Fruit fly (Drosophila melanogaster) whole organism, prepupa: Measurements from ENCODE around the gene CG31792.

Experiments
- CG10631 ChIP-seq: fragments of 200-800 bp; sonication (Bioruptor generic); optimal IDR thresholded peaks from 2 replicates; lab custom pipeline; 2016; ENCODE audit warnings: missing biosample characterization, missing genetic modification characterization
- CG10669 ChIP-seq: fragments of 200-800 bp; sonication (Bioruptor generic); optimal IDR thresholded peaks from 3 replicates; lab custom pipeline; 2018; ENCODE audit warnings: missing biosample characterization, mild to moderate bottlenecking, missing genetic modification characterization, moderate library complexity
- CG15336 ChIP-seq: fragments of 200-800 bp; sonication (Bioruptor generic); IDR thresholded peaks from 2 replicates; pipeline ENCODE4 v1.3.6; 2022; ENCODE audit warnings: missing biosample characterization, missing genetic modification characterization
- CG3032 ChIP-seq: fragments of 200-800 bp; optimal IDR thresholded peaks from 2 replicates; lab custom pipeline; 2019; ENCODE audit warnings: missing biosample characterization, mild to moderate bottlenecking, missing genetic modification characterization, moderate library complexity
- CG31627 ChIP-seq: fragments of 200-800 bp; sonication (Bioruptor generic); optimal IDR thresholded peaks from 3 replicates; lab custom pipeline; 2016; ENCODE audit warnings: missing biosample characterization, missing genetic modification characterization
- CG32006 ChIP-seq: fragments of 200-800 bp; sonication (Bioruptor generic); optimal IDR thresholded peaks from 3 replicates; lab custom pipeline; 2017; ENCODE audit warnings: missing biosample characterization, mild to moderate bottlenecking, missing genetic modification characterization
- CG4318 ChIP-seq: fragments of 200-800 bp; sonication (Bioruptor generic); optimal IDR thresholded peaks from 3 replicates; lab custom pipeline; 2017; ENCODE audit warnings: missing biosample characterization, mild to moderate bottlenecking, missing genetic modification characterization
- CG6163 ChIP-seq: fragments of 200-800 bp; sonication (Bioruptor generic); IDR thresholded peaks from 3 replicates; pipeline ENCODE4 v1.3.6; 2022; ENCODE audit warnings: missing biosample characterization, missing genetic modification characterization
- CG6276 ChIP-seq: fragments of 200-800 bp; sonication (Bioruptor generic); optimal IDR thresholded peaks from 2 replicates; lab custom pipeline; 2017; ENCODE audit warnings: missing biosample characterization, mild to moderate bottlenecking, missing genetic modification characterization
- CG6792 ChIP-seq: fragments of 200-800 bp; sonication (Bioruptor generic); optimal IDR thresholded peaks from 3 replicates; lab custom pipeline; 2016; ENCODE audit warnings: missing biosample characterization, missing genetic modification characterization
- CG6854 ChIP-seq: fragments of 200-800 bp; sonication (Bioruptor generic); optimal IDR thresholded peaks from 2 replicates; lab custom pipeline; 2017; ENCODE audit warnings: missing biosample characterization, mild to moderate bottlenecking, missing genetic modification characterization
- CG8119 ChIP-seq: fragments of 200-800 bp; sonication (Bioruptor generic); IDR thresholded peaks from 3 replicates; pipeline ENCODE4 v1.3.6; 2022; ENCODE audit warnings: missing biosample characterization, missing genetic modification characterization
- CG8632 ChIP-seq: fragments of 200-800 bp; sonication (Bioruptor generic); optimal IDR thresholded peaks from 3 replicates; lab custom pipeline; 2016; ENCODE audit warnings: missing biosample characterization, missing genetic modification characterization
- CG9139 ChIP-seq: fragments of 200-800 bp; sonication (Bioruptor generic); optimal IDR thresholded peaks from 3 replicates; lab custom pipeline; 2017; ENCODE audit warnings: missing biosample characterization, mild to moderate bottlenecking, missing genetic modification characterization
- Eip75B ChIP-seq: fragments of 200-800 bp; sonication (Bioruptor generic); optimal IDR thresholded peaks from 3 replicates; lab custom pipeline; 2016; ENCODE audit warnings: missing biosample characterization, missing genetic modification characterization
- Eip78C ChIP-seq: fragments of 200-800 bp; sonication (Bioruptor generic); peaks from one replicate; lab custom pipeline; 2016; ENCODE audit warnings: missing biosample characterization, missing genetic modification characterization
- Ets96B ChIP-seq: fragments of 200-800 bp; optimal IDR thresholded peaks from 2 replicates; lab custom pipeline; 2019; ENCODE audit warnings: missing biosample characterization, mild to moderate bottlenecking, missing genetic modification characterization, moderate library complexity
- Gug ChIP-seq: fragments of 200-800 bp; sonication (Bioruptor generic); IDR thresholded peaks from 2 replicates; pipeline ENCODE4 v1.3.6; 2022; ENCODE audit warnings: missing biosample characterization, missing genetic modification characterization
- Hr4 ChIP-seq: fragments of 200-800 bp; sonication (Bioruptor generic); optimal IDR thresholded peaks from 3 replicates; lab custom pipeline; 2016; ENCODE audit warnings: missing biosample characterization, missing genetic modification characterization
- Lpt ChIP-seq: fragments of 200-800 bp; sonication (Bioruptor generic); optimal IDR thresholded peaks from 3 replicates; lab custom pipeline; 2016; ENCODE audit warnings: missing biosample characterization, missing genetic modification characterization
- OdsH ChIP-seq: fragments of 200-800 bp; sonication (Bioruptor generic); optimal IDR thresholded peaks from 3 replicates; lab custom pipeline; 2016; ENCODE audit warnings: missing biosample characterization, missing genetic modification characterization
- Smox ChIP-seq: fragments of 200-800 bp; sonication (Bioruptor generic); optimal IDR thresholded peaks from 3 replicates; lab custom pipeline; 2016; ENCODE audit warnings: missing biosample characterization, missing genetic modification characterization
- Sox14 ChIP-seq: fragments of 200-800 bp; sonication (Bioruptor generic); optimal IDR thresholded peaks from 3 replicates; lab custom pipeline; 2016; ENCODE audit warnings: missing biosample characterization, missing genetic modification characterization
- achi ChIP-seq: fragments of 200-800 bp; sonication (Bioruptor generic); optimal IDR thresholded peaks from 3 replicates; lab custom pipeline; 2016; ENCODE audit warnings: missing biosample characterization, missing genetic modification characterization
- cyc ChIP-seq: fragments of 200-800 bp; sonication (Bioruptor generic); optimal IDR thresholded peaks from 3 replicates; lab custom pipeline; 2016; ENCODE audit warnings: missing biosample characterization, missing genetic modification characterization
- dsx ChIP-seq: fragments of 200-800 bp; optimal IDR thresholded peaks from 3 replicates; lab custom pipeline; 2019; ENCODE audit warnings: missing biosample characterization, mild to moderate bottlenecking, missing genetic modification characterization, moderate library complexity; ENCODE audit not compliant: poor library complexity, severe bottlenecking
- eg ChIP-seq: fragments of 200-800 bp; sonication (Bioruptor generic); IDR thresholded peaks from 3 replicates; pipeline ENCODE4 v1.3.6; 2022; ENCODE audit warnings: missing biosample characterization, missing genetic modification characterization
- esn ChIP-seq: fragments of 200-800 bp; sonication (Bioruptor generic); optimal IDR thresholded peaks from 2 replicates; lab custom pipeline; 2016; ENCODE audit warnings: missing biosample characterization, mild to moderate bottlenecking, missing genetic modification characterization, moderate library complexity
- fd59A ChIP-seq: fragments of 200-800 bp; sonication (Bioruptor generic); optimal IDR thresholded peaks from 2 replicates; lab custom pipeline; 2017; ENCODE audit warnings: missing biosample characterization, mild to moderate bottlenecking, missing genetic modification characterization, missing genetic modification reagents
- fd85E ChIP-seq: fragments of 200-800 bp; sonication (Bioruptor generic); optimal IDR thresholded peaks from 3 replicates; lab custom pipeline; 2016; ENCODE audit warnings: missing biosample characterization, missing genetic modification characterization
- fkh ChIP-seq: fragments of 200-800 bp; sonication (Bioruptor generic); optimal IDR thresholded peaks from 3 replicates; lab custom pipeline; 2017; ENCODE audit warnings: missing biosample characterization, mild to moderate bottlenecking, missing genetic modification characterization, moderate library complexity
- lz ChIP-seq: fragments of 200-800 bp; sonication (Bioruptor generic); optimal IDR thresholded peaks from 3 replicates; lab custom pipeline; 2016; ENCODE audit warnings: missing biosample characterization, missing genetic modification characterization
- net ChIP-seq: fragments of 200-800 bp; sonication (Bioruptor generic); optimal IDR thresholded peaks from 3 replicates; lab custom pipeline; 2016; ENCODE audit warnings: missing biosample characterization, missing genetic modification characterization
- salr ChIP-seq, 2 experiments: fragments of 200-800 bp; sonication (Bioruptor generic); optimal IDR thresholded peaks; 3 replicates each; lab custom pipeline; 2016 to 2018; ENCODE audit warnings: missing biosample characterization in 2 of 2, missing genetic modification characterization in 2 of 2, mild to moderate bottlenecking in 1 of 2
- spab ChIP-seq: fragments of 200-800 bp; sonication (Bioruptor generic); optimal IDR thresholded peaks from 2 replicates; lab custom pipeline; 2017; ENCODE audit warnings: missing biosample characterization, mild to moderate bottlenecking, missing genetic modification characterization, missing genetic modification reagents
- ss ChIP-seq, 2 experiments: fragments of 200-800 bp; sonication (Bioruptor generic); optimal IDR thresholded peaks; 2 replicates in 1 of 2; 3 replicates in 1 of 2; lab custom pipeline; 2017 to 2018; ENCODE audit warnings: mild to moderate bottlenecking in 2 of 2, missing biosample characterization in 2 of 2, missing genetic modification characterization in 2 of 2, moderate library complexity in 1 of 2
- svp ChIP-seq: fragments of 200-800 bp; sonication (Bioruptor generic); peaks from one replicate; lab custom pipeline; 2016; ENCODE audit warnings: missing biosample characterization, missing genetic modification characterization
- vri ChIP-seq: fragments of 200-800 bp; sonication (Bioruptor generic); optimal IDR thresholded peaks from 3 replicates; lab custom pipeline; 2016; ENCODE audit warnings: missing biosample characterization, mild to moderate bottlenecking, missing genetic modification characterization

The CG31792 gene

dm6 chr2L:18974063-18974779, 23.0 kb upstream of the CG31792 start, which contains the start of the genes L2HGDH and CG10431 (continued):
- TF ChIP-seq fkh (GFP tag; lab: Kevin White, UChicago), result peak; percentile 89
- peak; percentile 49 for TF ChIP-seq Lpt (GFP tag; lab: Kevin White, UChicago)
- peak; percentile 92 for TF ChIP-seq Eip78C (GFP tag; lab: Kevin White, UChicago)
- TF ChIP-seq ss (GFP tag; optimal IDR thresholded peaks at IDR 0.05; lab: Kevin White, UChicago), result peak in 1 of 2 experiments; percentile 56
- TF ChIP-seq Eip75B (GFP tag; lab: Kevin White, UChicago), result no peak
- no peak for TF ChIP-seq spab (GFP tag; lab: Kevin White, UChicago)
- peak; percentile 74 for TF ChIP-seq eg
- no peak for TF ChIP-seq CG9139 (GFP tag; lab: Kevin White, UChicago)
- TF ChIP-seq achi (GFP tag; lab: Kevin White, UChicago), result peak; percentile 72
- peak; percentile 70 for TF ChIP-seq lz (GFP tag; lab: Kevin White, UChicago)
- TF ChIP-seq Sox14 (GFP tag; lab: Kevin White, UChicago), result peak; percentile 65
- TF ChIP-seq CG6792 (GFP tag; lab: Kevin White, UChicago), result peak; percentile 61
- peak; percentile 52 for TF ChIP-seq Ets96B (tag; lab: Kevin White, UChicago)
- peak; percentile 57 for TF ChIP-seq CG6854 (GFP tag; lab: Kevin White, UChicago)
- peak; percentile 34; the same call in 1 of the 2 replicates for TF ChIP-seq CG15336 (GFP tag; lab: Robert Waterston, UW)
- peak; percentile 65 for TF ChIP-seq CG31627
- TF ChIP-seq CG3032 (tag; lab: Kevin White, UChicago), result peak; percentile 69

dm6 chr2L:18976749-18977148, 20.5 kb upstream of the CG31792 start:
- TF ChIP-seq CG15336 (GFP tag; lab: Robert Waterston, UW) (no peak), fd85E (GFP tag; lab: Kevin White, UChicago) (no peak), CG10669 (GFP tag; lab: Kevin White, UChicago) (no peak), svp (GFP tag; lab: Kevin White, UChicago) (peak; percentile 42)

- TF ChIP-seq CG10631 (peak; percentile 1), Smox (GFP tag; lab: Kevin White, UChicago) (no peak), Gug (GFP tag; lab: Robert Waterston, UW) (no peak), Hr4 (peak; percentile 23), CG8119 (GFP tag; lab: Robert Waterston, UW) (peak; percentile 36; the same call in 1 of the 3 replicates), dsx (GFP tag; lab: Kevin White, UChicago) (no peak), Lpt (GFP tag; lab: Kevin White, UChicago) (no peak), CG6854 (GFP tag; lab: Kevin White, UChicago) (no peak), CG8632 (GFP tag; lab: Kevin White, UChicago) (no peak), eg (no peak), CG10669 (GFP tag; lab: Kevin White, UChicago) (no peak), CG4318 (GFP tag; lab: Kevin White, UChicago) (no peak), net (GFP tag; lab: Kevin White, UChicago) (no peak), fd59A (GFP tag; lab: Kevin White, UChicago) (no peak), CG6163 (GFP tag; lab: Robert Waterston, UW) (no peak), Sox14 (GFP tag; lab: Kevin White, UChicago) (no peak), CG15336 (GFP tag; lab: Robert Waterston, UW) (peak; percentile 30; the same call in 1 of the 2 replicates), salr (GFP tag; optimal IDR thresholded peaks at IDR 0.05; lab: Kevin White, UChicago) (no peak), CG32006 (GFP tag; lab: Kevin White, UChicago) (peak; percentile 11), esn (GFP tag; lab: Kevin White, UChicago) (no peak), OdsH (GFP tag; lab: Kevin White, UChicago) (no peak), ss (GFP tag; optimal IDR thresholded peaks at IDR 0.05; lab: Kevin White, UChicago) (no peak), cyc (no peak), CG6276 (GFP tag; lab: Kevin White, UChicago) (no peak), svp (GFP tag; lab: Kevin White, UChicago) (peak; percentile 56), Eip78C (GFP tag; lab: Kevin White, UChicago) (peak; percentile 71), vri (no peak), CG9139 (GFP tag; lab: Kevin White, UChicago) (no peak)
These were observed 18.3 kb upstream of the CG31792 start for dm6 chr2L:18978923-18979322.
